Fruit fly (Drosophila melanogaster) whole organism, pupa: Measurements from ENCODE around the gene Rpt6R.

ENCODE experiments used
- CG10348 ChIP-seq: fragments of 200-800 bp; sonication (Bioruptor generic); IDR thresholded peaks from 2 replicates; pipeline ENCODE4 v1.3.6; 2022; ENCODE audit warnings: missing biosample characterization, missing genetic modification characterization
- CG12605 ChIP-seq: fragments of 200-800 bp; sonication (Bioruptor generic); IDR thresholded peaks from 2 replicates; pipeline ENCODE4 v1.3.6; 2022; ENCODE audit warnings: missing biosample characterization, missing genetic modification characterization
- CG15710 ChIP-seq: fragments of 200-800 bp; sonication (Bioruptor generic); optimal IDR thresholded peaks from 2 replicates; lab custom pipeline; 2018; ENCODE audit warnings: missing biosample characterization, mild to moderate bottlenecking, missing genetic modification characterization, moderate library complexity
- CG17806 ChIP-seq: fragments of 200-800 bp; sonication (Bioruptor generic); optimal IDR thresholded peaks from 2 replicates; lab custom pipeline; 2018; ENCODE audit warnings: missing biosample characterization, mild to moderate bottlenecking, missing genetic modification characterization, moderate library complexity
- CG32121 ChIP-seq: fragments of 200-800 bp; sonication (Bioruptor generic); IDR thresholded peaks from 2 replicates; pipeline ENCODE4 v1.3.6; 2022; ENCODE audit warnings: missing biosample characterization, missing genetic modification characterization
- CG4496 ChIP-seq: fragments of 200-800 bp; sonication (Bioruptor generic); IDR thresholded peaks from 3 replicates; pipeline ENCODE4 v1.3.6; 2022; ENCODE audit warnings: missing biosample characterization, missing genetic modification characterization
- CG8159 ChIP-seq: fragments of 200-800 bp; sonication (Bioruptor generic); optimal IDR thresholded peaks from 3 replicates; lab custom pipeline; 2018; ENCODE audit warnings: missing biosample characterization, mild to moderate bottlenecking, missing genetic modification characterization, moderate library complexity
- EcR ChIP-seq: fragments of 200-800 bp; sonication (Bioruptor generic); optimal IDR thresholded peaks from 3 replicates; lab custom pipeline; 2019; ENCODE audit warnings: missing biosample characterization, missing genetic modification characterization, mild to moderate bottlenecking, moderate library complexity, missing genetic modification reagents
- Pif1A ChIP-seq: fragments of 200-800 bp; sonication (Bioruptor generic); optimal IDR thresholded peaks from 3 replicates; lab custom pipeline; 2016; ENCODE audit warnings: missing biosample characterization, missing genetic modification characterization
- gl ChIP-seq: fragments of 200-800 bp; sonication (Bioruptor generic); optimal IDR thresholded peaks from 2 replicates; lab custom pipeline; 2018; ENCODE audit warnings: missing biosample characterization, mild to moderate bottlenecking, missing genetic modification characterization
- rn ChIP-seq: fragments of 200-800 bp; sonication (Bioruptor generic); IDR thresholded peaks from 2 replicates; pipeline ENCODE4 v1.3.6; 2022; ENCODE audit warnings: missing biosample characterization, missing genetic modification characterization

- TF ChIP-seq rn (GFP tag; lab: Robert Waterston, UW) (no peak), EcR (GFP tag; lab: Kevin White, UChicago) (no peak), Pif1A (GFP tag; lab: Kevin White, UChicago) (no peak), CG10348 (GFP tag; lab: Robert Waterston, UW) (no peak), CG32121 (GFP tag; lab: Robert Waterston, UW) (no peak), CG15710 (tag; lab: Kevin White, UChicago) (no peak), CG17806 (tag; lab: Kevin White, UChicago) (no peak), gl (no peak), CG8159 (tag; lab: Kevin White, UChicago) (no peak), CG4496 (GFP tag; lab: Robert Waterston, UW) (no peak), CG12605 (no peak)
These were observed 16.0 kb upstream of the Rpt6R start for dm6 chr3R:30599404-30599980.
